Worm (Caenorhabditis elegans): ENCODE measurements around the gene C31H1.1.

C31H1.1 gene

ce11 chrIV:5778342-5778741 is 18.9 kb upstream of the C31H1.1 start (continued):
- TF ChIP-seq nhr-237 (tag; optimal IDR thresholded peaks at IDR 0.05), result no peak
- no peak for TF ChIP-seq egl-43 (GFP tag; IDR thresholded peaks at IDR 0.05)
- no peak for TF ChIP-seq saeg-2 (GFP tag; IDR thresholded peaks at IDR 0.05)
- TF ChIP-seq spr-1 (tag; optimal IDR thresholded peaks at IDR 0.05), result no peak
- peak; percentile 40 for TF ChIP-seq pqm-1 (tag; optimal IDR thresholded peaks at IDR 0.05)
- TF ChIP-seq set-16 (GFP tag; IDR thresholded peaks at IDR 0.05), result no peak
- peak; percentile 75 for TF ChIP-seq nhr-102 (tag; optimal IDR thresholded peaks at IDR 0.05)
- peak; percentile 20 for TF ChIP-seq ztf-7 (tag; optimal IDR thresholded peaks at IDR 0.05)
- TF ChIP-seq daf-12 (tag; optimal IDR thresholded peaks at IDR 0.05), result no peak
- TF ChIP-seq ceh-44 (GFP tag; IDR thresholded peaks at IDR 0.05), result no peak
- no peak for TF ChIP-seq attf-4 (tag; optimal IDR thresholded peaks at IDR 0.05)
- no peak for TF ChIP-seq Y5F2A.4 (GFP tag; optimal IDR thresholded peaks at IDR 0.05)
- no peak for TF ChIP-seq daf-16 (GFP tag; optimal IDR thresholded peaks at IDR 0.05)
- TF ChIP-seq daf-16 (tag; optimal IDR thresholded peaks at IDR 0.05), result peak; percentile 47
- TF ChIP-seq lin-38 (GFP tag; IDR thresholded peaks at IDR 0.05), result no peak
- peak; percentile 4 for TF ChIP-seq rbr-2 (tag; optimal IDR thresholded peaks at IDR 0.05)
- peak; percentile 38 for TF ChIP-seq mxl-3 (GFP tag; optimal IDR thresholded peaks at IDR 0.05)
- no peak for TF ChIP-seq ama-1 (optimal IDR thresholded peaks at IDR 0.05)
- TF ChIP-seq lim-7 (GFP tag; IDR thresholded peaks at IDR 0.05), result no peak
- no peak for TF ChIP-seq sdz-12 (GFP tag; optimal IDR thresholded peaks at IDR 0.05)
- no peak for TF ChIP-seq daf-19 (GFP tag; conservative IDR thresholded peaks at IDR 0.05)
- TF ChIP-seq spr-3 (GFP tag; optimal IDR thresholded peaks at IDR 0.05), result no peak
- TF ChIP-seq F44E2.7 (GFP tag; IDR thresholded peaks at IDR 0.05), result no peak
- TF ChIP-seq Y105C5A.15 (GFP tag; IDR thresholded peaks at IDR 0.05), result no peak
- no peak for TF ChIP-seq zfp-3 (GFP tag; conservative IDR thresholded peaks at IDR 0.05)
- no peak for TF ChIP-seq Y48G9A.11 (GFP tag; IDR thresholded peaks at IDR 0.05)
- TF ChIP-seq mdl-1 (tag; optimal IDR thresholded peaks at IDR 0.05), result peak in 1 of 2 experiments; percentile 65
- no peak for TF ChIP-seq hmg-1.1 (GFP tag; IDR thresholded peaks at IDR 0.05)
- no peak for TF ChIP-seq ZK337.2 (GFP tag; IDR thresholded peaks at IDR 0.05)
- no peak for TF ChIP-seq dmd-9 (GFP tag; IDR thresholded peaks at IDR 0.05)
- TF ChIP-seq hlh-30 (tag; optimal IDR thresholded peaks at IDR 0.05; ENCODE audit: insufficient read depth), result peak; percentile 84
- TF ChIP-seq duxl-1 (tag; optimal IDR thresholded peaks at IDR 0.05; ENCODE audit: poor library complexity), result peak; percentile 36
- TF ChIP-seq mxl-2 (GFP tag; conservative IDR thresholded peaks at IDR 0.05), result no peak
- TF ChIP-seq ceh-20 (GFP tag; IDR thresholded peaks at IDR 0.05), result no peak
- TF ChIP-seq aha-1 (tag), result peak; percentile 82
- no peak for TF ChIP-seq fkh-10 (GFP tag; optimal IDR thresholded peaks at IDR 0.05)
- TF ChIP-seq F37D6.2 (tag; optimal IDR thresholded peaks at IDR 0.05), result no peak
- no peak for TF ChIP-seq nhr-41 (GFP tag; IDR thresholded peaks at IDR 0.05)
- TF ChIP-seq unc-130 (GFP tag; optimal IDR thresholded peaks at IDR 0.05), result no peak
- peak; percentile 93 for TF ChIP-seq dve-1 (tag; optimal IDR thresholded peaks at IDR 0.05; ENCODE audit: insufficient read depth)

- no peak for TF ChIP-seq mes-2 (tag; optimal IDR thresholded peaks at IDR 0.05; ENCODE audit: poor library complexity, severe bottlenecking)
- TF ChIP-seq lsy-2 (tag; optimal IDR thresholded peaks at IDR 0.05), result peak in 1 of 2 experiments; percentile 57
Observed at ce11 chrIV:5779537-5779936, 17.7 kb upstream of the C31H1.1 start.

All from whole organism, L4 larva.